Worm (Caenorhabditis elegans) whole organism, L1 larva: ENCODE measurements around the gene F54D12.8.
"Not testable (repeated sequence)": the region's sequence is repeated elsewhere in the genome, so short reads cannot be mapped to it uniquely, and the experiment has no call there.

Experiments used
- C04F5.9 ChIP-seq: sonication (generic microtip); optimal IDR thresholded peaks from 2 replicates; lab custom pipeline; 2016; ENCODE audit warnings: missing genetic modification characterization, missing compliant biosample characterization
- C16A3.4 ChIP-seq: fragments of 150-350 bp; optimal IDR thresholded peaks from 2 replicates; lab custom pipeline; 2014; ENCODE audit warnings: missing biosample characterization, missing genetic modification characterization
- F16B12.6 ChIP-seq: fragments of 150-350 bp; optimal IDR thresholded peaks from 2 replicates; lab custom pipeline; 2014; ENCODE audit warnings: missing biosample characterization, missing genetic modification characterization
- ceh-8 ChIP-seq: fragments of 200-800 bp; sonication (Bioruptor generic); optimal IDR thresholded peaks from 2 replicates; lab custom pipeline; 2018; ENCODE audit warnings: mild to moderate bottlenecking, missing genetic modification characterization, moderate library complexity, missing compliant biosample characterization
- ces-1 ChIP-seq: fragments of 150-350 bp; optimal IDR thresholded peaks from 2 replicates; lab custom pipeline; 2014; ENCODE audit warnings: missing biosample characterization, missing genetic modification reagents, missing genetic modification characterization
- dpl-1 ChIP-seq, 3 experiments: fragments of 150-350 bp in 2 of 3; sonication (generic microtip) in 1 of 3; optimal IDR thresholded peaks; 2 replicates each; lab custom pipeline; 2014 to 2017; ENCODE audit warnings: missing biosample characterization in 3 of 3, missing genetic modification characterization in 3 of 3, missing genetic modification reagents in 3 of 3
- efl-1 ChIP-seq, 4 experiments: fragments of 150-350 bp; optimal IDR thresholded peaks in 3 of 4; peaks in 1 of 4; 1 replicate in 1 of 4; 2 replicates in 3 of 4; lab custom pipeline; 2014; ENCODE audit warnings: missing biosample characterization in 2 of 4, missing genetic modification characterization in 2 of 4, missing genetic modification reagents in 2 of 4
- efl-3 ChIP-seq: fragments of 200-800 bp; sonication (Bioruptor generic); optimal IDR thresholded peaks from 2 replicates; lab custom pipeline; 2018; ENCODE audit warnings: mild to moderate bottlenecking, missing genetic modification characterization, missing compliant biosample characterization
- egl-27 ChIP-seq, 2 experiments: fragments of 150-350 bp in 1 of 2; sonication (generic microtip); optimal IDR thresholded peaks; 3 replicates each; lab custom pipeline; 2017 to 2018; ENCODE audit warnings: missing biosample characterization in 2 of 2, missing genetic modification characterization in 2 of 2, missing genetic modification reagents in 2 of 2
- elt-2 ChIP-seq: sonication (generic microtip); optimal IDR thresholded peaks from 2 replicates; lab custom pipeline; 2016; ENCODE audit warnings: missing genetic modification characterization, mild to moderate bottlenecking, inconsistent platforms, missing compliant biosample characterization, missing genetic modification reagents
- fkh-4 ChIP-seq: sonication (generic microtip); optimal IDR thresholded peaks from 2 replicates; lab custom pipeline; 2016; ENCODE audit warnings: missing compliant biosample characterization, missing genetic modification characterization, borderline replicate concordance
- fos-1 ChIP-seq: fragments of 150-350 bp; optimal IDR thresholded peaks from 2 replicates; lab custom pipeline; 2014; ENCODE audit warnings: missing biosample characterization, missing genetic modification characterization
- grh-1 ChIP-seq: fragments of 200-800 bp; sonication (Bioruptor generic); IDR thresholded peaks from 2 replicates; pipeline ENCODE4 v1.3.6; 2022; ENCODE audit warnings: missing genetic modification reagents, missing genetic modification characterization, missing compliant biosample characterization
- hlh-17 ChIP-seq: fragments of 200-800 bp; sonication (Bioruptor generic); optimal IDR thresholded peaks from 2 replicates; lab custom pipeline; 2018; ENCODE audit warnings: missing genetic modification characterization, mild to moderate bottlenecking, missing compliant biosample characterization, moderate library complexity, borderline replicate concordance
- hlh-4 ChIP-seq: sonication (generic microtip); optimal IDR thresholded peaks from 2 replicates; lab custom pipeline; 2016; ENCODE audit warnings: mild to moderate bottlenecking, missing genetic modification characterization, missing compliant biosample characterization
- jun-1 ChIP-seq: fragments of 150-350 bp; optimal IDR thresholded peaks from 2 replicates; lab custom pipeline; 2014; ENCODE audit warnings: missing biosample characterization, missing genetic modification reagents, missing genetic modification characterization
- lin-35 ChIP-seq, 2 experiments: fragments of 150-350 bp; optimal IDR thresholded peaks; 2 replicates each; lab custom pipeline; 2014; ENCODE audit warnings: missing biosample characterization in 2 of 2, missing genetic modification characterization in 2 of 2, missing genetic modification reagents in 2 of 2
- lir-3 ChIP-seq: sonication (generic microtip); optimal IDR thresholded peaks from 2 replicates; lab custom pipeline; 2016; ENCODE audit warnings: mild to moderate bottlenecking, missing genetic modification characterization, moderate library complexity, missing compliant biosample characterization; ENCODE audit not compliant: poor library complexity
- mef-2 ChIP-seq: fragments of 150-350 bp; optimal IDR thresholded peaks from 2 replicates; lab custom pipeline; 2014; ENCODE audit warnings: missing biosample characterization, missing genetic modification characterization
- nhr-11 ChIP-seq: fragments of 150-350 bp; optimal IDR thresholded peaks from 2 replicates; lab custom pipeline; 2014; ENCODE audit warnings: missing biosample characterization, missing genetic modification characterization
- nhr-28 ChIP-seq: fragments of 150-350 bp; optimal IDR thresholded peaks from 2 replicates; lab custom pipeline; 2014; ENCODE audit warnings: missing biosample characterization, missing genetic modification characterization
- nhr-76 ChIP-seq: sonication (generic microtip); optimal IDR thresholded peaks from 2 replicates; lab custom pipeline; 2017; ENCODE audit warnings: missing biosample characterization, missing genetic modification characterization
- nhr-90 ChIP-seq: sonication (generic microtip); optimal IDR thresholded peaks from 2 replicates; lab custom pipeline; 2016; ENCODE audit warnings: mild to moderate bottlenecking, missing genetic modification characterization, missing compliant biosample characterization; ENCODE audit not compliant: poor library complexity
- pag-3 ChIP-seq: sonication (generic microtip); optimal IDR thresholded peaks from 2 replicates; lab custom pipeline; 2017; ENCODE audit warnings: missing genetic modification characterization, mild to moderate bottlenecking, missing compliant biosample characterization, antibody characterized with exemption, borderline replicate concordance; ENCODE audit not compliant: insufficient read depth
- pax-3 ChIP-seq: fragments of 200-800 bp; sonication (Bioruptor generic); optimal IDR thresholded peaks from 2 replicates; lab custom pipeline; 2018; ENCODE audit warnings: mild to moderate bottlenecking, missing genetic modification characterization, moderate library complexity, missing compliant biosample characterization
- skn-1 ChIP-seq: fragments of 150-350 bp; optimal IDR thresholded peaks from 2 replicates; lab custom pipeline; 2014; ENCODE audit warnings: missing biosample characterization, missing genetic modification characterization
- snu-23 ChIP-seq: sonication (generic microtip); optimal IDR thresholded peaks from 2 replicates; lab custom pipeline; 2016; ENCODE audit warnings: missing genetic modification characterization, missing compliant biosample characterization
- swsn-7 ChIP-seq: sonication (generic microtip); optimal IDR thresholded peaks from 2 replicates; lab custom pipeline; 2016; ENCODE audit warnings: missing genetic modification characterization, missing compliant biosample characterization
- tbx-2 ChIP-seq: sonication (generic microtip); optimal IDR thresholded peaks from 2 replicates; lab custom pipeline; 2016; ENCODE audit warnings: missing genetic modification characterization, missing compliant biosample characterization
- vab-15 ChIP-seq: sonication (generic microtip); optimal IDR thresholded peaks from 2 replicates; lab custom pipeline; 2017; ENCODE audit warnings: missing genotype, mild to moderate bottlenecking, missing genetic modification characterization, missing compliant biosample characterization
- zag-1 ChIP-seq: fragments of 150-350 bp; optimal IDR thresholded peaks from 2 replicates; lab custom pipeline; 2014; ENCODE audit warnings: missing biosample characterization, missing genetic modification characterization

The F54D12.8 gene

DNA sequence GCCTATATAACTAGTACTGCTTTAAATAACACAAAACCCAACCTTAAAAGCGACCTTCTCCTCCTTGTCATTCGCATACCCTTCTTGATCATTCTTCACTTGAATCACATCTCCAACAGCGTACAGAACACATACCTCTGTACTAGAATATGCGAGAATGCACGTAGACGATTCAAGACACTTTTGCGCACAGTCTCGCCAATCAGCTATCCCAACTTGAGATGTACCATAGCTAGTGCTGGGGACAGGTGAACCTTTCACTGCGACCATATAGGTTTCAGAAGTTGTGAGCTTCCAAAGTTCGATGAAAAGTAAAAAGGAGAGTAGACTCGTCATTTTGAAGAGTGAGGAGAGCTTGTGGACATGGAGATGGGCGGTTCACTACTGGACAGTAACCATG, at the start of gene F54D12.8:
Gene F54D12.8, minus strand, starts transcription at position 336 of the 400 bp plus-strand sequence.
- TF ChIP-seq ces-1 (GFP tag; lab: Kevin White, UChicago) = no peak
- no peak for TF ChIP-seq grh-1 (GFP tag; lab: Robert Waterston, UW)
- TF ChIP-seq mef-2 (tag; lab: Kevin White, UChicago) = no peak
- no peak for TF ChIP-seq snu-23
- no peak for TF ChIP-seq efl-3 (GFP tag; lab: Kevin White, UChicago)
- TF ChIP-seq F16B12.6 (tag; lab: Kevin White, UChicago) = no peak
- TF ChIP-seq fkh-4 (tag; lab: Kevin White, UChicago) = no peak
- TF ChIP-seq jun-1 (tag; lab: Kevin White, UChicago) = no peak
- TF ChIP-seq swsn-7 = no peak
- TF ChIP-seq nhr-28 (tag; lab: Kevin White, UChicago) = no peak

DNA sequence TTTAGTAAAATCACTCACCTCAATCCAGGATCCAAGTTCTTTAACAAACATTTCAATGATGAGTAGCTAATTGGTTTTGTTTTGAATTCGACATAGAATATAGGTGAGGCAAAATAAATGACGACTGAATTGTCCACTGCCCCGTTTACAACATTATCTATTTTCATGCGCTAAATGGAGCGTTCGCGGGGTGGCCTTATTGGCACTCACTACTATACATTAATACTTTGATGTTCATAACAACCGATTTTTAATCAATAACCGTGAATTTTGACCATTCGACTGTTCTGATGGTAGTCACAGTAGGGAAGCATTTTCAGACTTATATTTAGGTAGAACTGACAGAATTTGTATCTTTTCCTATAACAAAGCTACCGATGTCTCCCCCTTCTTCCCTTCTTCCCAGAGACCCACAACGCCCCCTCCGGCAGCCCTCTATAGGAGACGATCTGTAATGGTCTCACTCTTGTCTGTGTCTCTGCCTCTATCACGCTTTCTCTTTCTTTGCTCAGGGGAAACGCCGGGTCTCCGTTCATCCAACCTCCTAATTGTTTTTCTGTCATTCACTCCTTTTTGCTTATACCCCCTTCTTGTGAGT, 49.0 kb upstream of the F54D12.8 start, which contains the start of gene Y51H7C.12:
Gene Y51H7C.12, minus strand, starts transcription at position 51 of the 598 bp plus-strand sequence.
- not testable (repeated sequence) for TF ChIP-seq nhr-90 (tag; lab: Kevin White, UChicago); nhr-11 (tag; lab: Kevin White, UChicago); pag-3

DNA sequence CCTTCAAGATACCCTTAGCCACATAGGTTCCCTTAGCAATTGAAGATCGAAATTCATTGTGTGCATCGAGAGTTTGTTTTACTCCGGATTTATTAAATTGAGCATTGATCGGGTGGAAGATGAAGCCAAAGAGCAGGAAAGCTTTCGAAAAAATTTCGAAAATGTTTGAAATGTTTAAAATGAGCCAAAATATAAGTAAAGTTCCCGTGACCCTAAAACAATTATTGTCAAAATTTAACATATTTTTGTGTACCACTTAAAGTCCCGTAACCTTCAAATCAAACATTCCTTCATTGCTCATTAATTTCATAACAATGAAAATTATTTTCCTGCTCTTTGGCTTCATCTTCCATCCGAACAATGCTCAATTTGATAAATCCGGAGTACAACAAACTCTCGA, 47.1 kb upstream of the F54D12.8 start, which contains the start of gene scl-17:
Gene scl-17, plus strand, starts transcription at position 301 of the 400 bp plus-strand sequence.
- no peak for TF ChIP-seq egl-27 (tag; optimal IDR thresholded peaks at IDR 0.05; lab: Kevin White, UChicago)
- no peak for TF ChIP-seq nhr-76 (tag; lab: Kevin White, UChicago)
- TF ChIP-seq C04F5.9 (tag; lab: Kevin White, UChicago) = no peak
- TF ChIP-seq pax-3 (tag; lab: Kevin White, UChicago) = no peak
- TF ChIP-seq lir-3 = no peak
- TF ChIP-seq nhr-90 (tag; lab: Kevin White, UChicago) = no peak
- no peak for TF ChIP-seq dpl-1 (GFP tag; optimal IDR thresholded peaks at IDR 0.05; lab: Kevin White, UChicago)
- no peak for TF ChIP-seq elt-2 (tag; lab: Kevin White, UChicago)
- no peak for TF ChIP-seq hlh-17 (GFP tag; lab: Kevin White, UChicago)
- no peak for TF ChIP-seq ceh-8 (GFP tag; lab: Kevin White, UChicago)
- TF ChIP-seq fos-1 (tag; lab: Kevin White, UChicago) = no peak

DNA sequence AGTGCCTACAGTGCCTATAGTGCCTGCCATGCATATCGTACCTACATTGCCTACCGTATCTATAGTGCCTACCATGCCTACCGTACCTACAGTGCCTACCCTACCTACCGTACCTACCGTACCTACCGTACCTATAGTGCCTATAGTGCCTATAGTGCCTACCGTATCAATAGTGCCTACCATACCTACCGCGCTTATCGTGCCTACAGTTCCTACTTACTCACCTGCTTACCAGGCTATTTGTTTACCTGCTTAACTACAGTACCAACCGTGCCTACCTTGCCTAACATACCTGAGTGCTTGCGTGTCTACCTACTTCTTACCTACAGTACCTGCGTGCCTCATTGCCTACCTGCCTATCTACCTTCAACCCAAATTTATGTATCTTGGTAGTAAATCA, 43.6 kb upstream of the F54D12.8 start:
- no peak for TF ChIP-seq efl-1 (optimal IDR thresholded peaks at IDR 0.05; lab: Kevin White, UChicago)
- TF ChIP-seq efl-1 (GFP tag; optimal IDR thresholded peaks at IDR 0.05 in 1 of 2; lab: Kevin White, UChicago) = peak in 1 of 2 experiments; percentile 41
- no peak for TF ChIP-seq hlh-4

DNA sequence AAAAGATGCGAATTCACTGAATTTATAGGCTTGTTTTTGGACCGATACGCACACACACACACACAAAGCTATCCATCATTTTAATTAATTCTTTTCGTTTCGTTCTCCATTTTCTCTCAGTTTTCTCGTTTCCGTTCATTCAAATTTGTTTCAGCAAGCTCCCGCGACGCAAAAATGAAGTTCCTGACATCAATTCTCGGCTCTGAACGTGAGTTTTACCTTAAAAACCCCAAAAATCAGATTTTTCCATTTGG, 40.4 kb upstream of the F54D12.8 start, which contains the start of gene Y51H7C.3:
Gene Y51H7C.3, plus strand, starts transcription at position 155 of the 254 bp plus-strand sequence.
- TF ChIP-seq tbx-2 (tag; lab: Kevin White, UChicago) = no peak
- TF ChIP-seq vab-15 (tag; lab: Kevin White, UChicago) = no peak
- TF ChIP-seq lin-35 (GFP tag; optimal IDR thresholded peaks at IDR 0.05; lab: Kevin White, UChicago) = no peak
- TF ChIP-seq C16A3.4 (tag; lab: Kevin White, UChicago) = no peak
- no peak for TF ChIP-seq skn-1 (tag; lab: Kevin White, UChicago)
- TF ChIP-seq zag-1 (tag; lab: Kevin White, UChicago) = no peak
